Fruit fly (Drosophila melanogaster) whole organism, embryonic: ENCODE results near the gene grass.

ENCODE experiments used
- Atf-2 ChIP-seq: fragments of 200-800 bp; sonication (Bioruptor generic); optimal IDR thresholded peaks from 2 replicates; lab custom pipeline; 2016; ENCODE audit warnings: missing biosample characterization, missing genetic modification characterization
- CG10147 ChIP-seq: fragments of 200-800 bp; sonication (Bioruptor generic); optimal IDR thresholded peaks from 2 replicates; lab custom pipeline; 2019; ENCODE audit warnings: missing biosample characterization, mild to moderate bottlenecking, missing genetic modification characterization, moderate library complexity
- CG11723 ChIP-seq: fragments of 200-800 bp; sonication (Bioruptor generic); optimal IDR thresholded peaks from 2 replicates; lab custom pipeline; 2017; ENCODE audit warnings: missing biosample characterization, mild to moderate bottlenecking, missing genetic modification characterization
- CG12071 ChIP-seq: fragments of 200-800 bp; sonication (Bioruptor generic); optimal IDR thresholded peaks from 3 replicates; lab custom pipeline; 2018; ENCODE audit warnings: missing biosample characterization, mild to moderate bottlenecking, missing genetic modification characterization
- CG12155 ChIP-seq: fragments of 200-800 bp; sonication (Bioruptor generic); optimal IDR thresholded peaks from 3 replicates; lab custom pipeline; 2016; ENCODE audit warnings: missing biosample characterization, missing genetic modification characterization
- CG12299 ChIP-seq: fragments of 200-800 bp; sonication (Bioruptor generic); optimal IDR thresholded peaks from 2 replicates; lab custom pipeline; 2018; ENCODE audit warnings: missing biosample characterization, mild to moderate bottlenecking, missing genetic modification characterization
- CG13894 ChIP-seq: fragments of 200-800 bp; sonication (Bioruptor generic); optimal IDR thresholded peaks from 3 replicates; lab custom pipeline; 2018; ENCODE audit warnings: missing biosample characterization, mild to moderate bottlenecking, missing genetic modification characterization, moderate library complexity
- CG15011 ChIP-seq: fragments of 200-800 bp; sonication (Bioruptor generic); optimal IDR thresholded peaks from 3 replicates; lab custom pipeline; 2018; ENCODE audit warnings: missing biosample characterization, mild to moderate bottlenecking, missing genetic modification characterization
- CG1832 ChIP-seq: fragments of 200-800 bp; sonication (Bioruptor generic); optimal IDR thresholded peaks from 2 replicates; lab custom pipeline; 2017; ENCODE audit warnings: missing biosample characterization, mild to moderate bottlenecking, missing genetic modification characterization, inconsistent platforms
- CG18619 ChIP-seq: fragments of 200-800 bp; sonication (Bioruptor generic); optimal IDR thresholded peaks from 3 replicates; lab custom pipeline; 2017; ENCODE audit warnings: missing biosample characterization, mild to moderate bottlenecking, missing genetic modification characterization
- CG30020 ChIP-seq: fragments of 200-800 bp; optimal IDR thresholded peaks from 2 replicates; lab custom pipeline; 2019; ENCODE audit warnings: missing biosample characterization, mild to moderate bottlenecking, missing genetic modification characterization, moderate library complexity
- CG30403 ChIP-seq: fragments of 200-800 bp; sonication (Bioruptor generic); optimal IDR thresholded peaks from 3 replicates; lab custom pipeline; 2016; ENCODE audit warnings: missing biosample characterization, missing genetic modification characterization
- CG32772 ChIP-seq: fragments of 200-800 bp; sonication (Bioruptor generic); IDR thresholded peaks from 2 replicates; pipeline ENCODE4 v1.3.6; 2022; ENCODE audit warnings: missing biosample characterization, missing genetic modification characterization
- CG3281 ChIP-seq: fragments of 200-800 bp; sonication (Bioruptor generic); optimal IDR thresholded peaks from 3 replicates; lab custom pipeline; 2017; ENCODE audit warnings: missing biosample characterization, mild to moderate bottlenecking, missing genetic modification characterization
- CG4820 ChIP-seq: fragments of 200-800 bp; sonication (Bioruptor generic); optimal IDR thresholded peaks from 3 replicates; lab custom pipeline; 2016; ENCODE audit warnings: missing biosample characterization, missing genetic modification characterization
- CG5953 ChIP-seq: fragments of 200-800 bp; sonication (Bioruptor generic); IDR thresholded peaks from 2 replicates; pipeline ENCODE4 v1.3.6; 2022; ENCODE audit warnings: missing biosample characterization, missing genetic modification characterization
- CG6813 ChIP-seq: fragments of 200-800 bp; sonication (Bioruptor generic); optimal IDR thresholded peaks from 2 replicates; lab custom pipeline; 2017; ENCODE audit warnings: missing biosample characterization, missing genetic modification characterization, mild to moderate bottlenecking, moderate library complexity, missing genetic modification reagents
- CG6854 ChIP-seq: fragments of 200-800 bp; sonication (Bioruptor generic); optimal IDR thresholded peaks from 3 replicates; lab custom pipeline; 2017; ENCODE audit warnings: missing biosample characterization, mild to moderate bottlenecking, missing genetic modification characterization
- CG7357 ChIP-seq: fragments of 200-800 bp; sonication (Bioruptor generic); IDR thresholded peaks from 3 replicates; pipeline ENCODE4 v1.3.6; 2022; ENCODE audit warnings: missing biosample characterization, missing genetic modification characterization
- CG7556 ChIP-seq: fragments of 200-800 bp; sonication (Bioruptor generic); optimal IDR thresholded peaks from 2 replicates; lab custom pipeline; 2017; ENCODE audit warnings: missing biosample characterization, mild to moderate bottlenecking, missing genetic modification characterization
- CG7928 ChIP-seq: fragments of 200-800 bp; sonication (Bioruptor generic); optimal IDR thresholded peaks from 2 replicates; lab custom pipeline; 2017; ENCODE audit warnings: missing biosample characterization, mild to moderate bottlenecking, missing genetic modification characterization
- CG9932 ChIP-seq: fragments of 200-800 bp; sonication (Bioruptor generic); IDR thresholded peaks from 2 replicates; pipeline ENCODE4 v1.3.6; 2022; ENCODE audit warnings: missing biosample characterization, missing genetic modification characterization
- Camta ChIP-seq: fragments of 200-800 bp; sonication (Bioruptor generic); optimal IDR thresholded peaks from 2 replicates; lab custom pipeline; 2016; ENCODE audit warnings: missing biosample characterization, missing genetic modification characterization
- CoRest ChIP-seq: fragments of 200-800 bp; sonication (Bioruptor generic); optimal IDR thresholded peaks from 3 replicates; lab custom pipeline; 2018; ENCODE audit warnings: missing biosample characterization, mild to moderate bottlenecking, missing genetic modification characterization, moderate library complexity
- Dfd ChIP-seq, 2 experiments: fragments of >200 bp; optimal IDR thresholded peaks; 2 replicates each; lab custom pipeline; 2017; ENCODE audit warnings: missing biosample characterization in 2 of 2, missing genetic modification characterization in 2 of 2
- ERR ChIP-seq: fragments of 200-800 bp; sonication (Bioruptor generic); optimal IDR thresholded peaks from 2 replicates; lab custom pipeline; 2016; ENCODE audit warnings: missing biosample characterization, missing genetic modification characterization
- Fer3 ChIP-seq: fragments of 200-800 bp; sonication (Bioruptor generic); optimal IDR thresholded peaks from 2 replicates; lab custom pipeline; 2018; ENCODE audit warnings: missing biosample characterization, mild to moderate bottlenecking, missing genetic modification characterization, moderate library complexity
- Hand ChIP-seq: fragments of 200-800 bp; sonication (Bioruptor generic); optimal IDR thresholded peaks from 2 replicates; lab custom pipeline; 2017; ENCODE audit warnings: mild to moderate bottlenecking, missing biosample characterization, missing genetic modification reagents, missing genetic modification characterization
- Hey ChIP-seq: fragments of 200-800 bp; sonication (Bioruptor generic); optimal IDR thresholded peaks from 3 replicates; lab custom pipeline; 2018; ENCODE audit warnings: missing biosample characterization, mild to moderate bottlenecking, missing genetic modification characterization
- HmgD ChIP-seq: fragments of 200-800 bp; sonication (Bioruptor generic); optimal IDR thresholded peaks from 3 replicates; lab custom pipeline; 2016; ENCODE audit warnings: missing biosample characterization, missing genetic modification characterization
- Hmr ChIP-seq: fragments of 200-800 bp; sonication (Bioruptor generic); optimal IDR thresholded peaks from 3 replicates; lab custom pipeline; 2017; ENCODE audit warnings: mild to moderate bottlenecking, missing biosample characterization, missing genetic modification reagents, missing genetic modification characterization
- Jarid2 ChIP-seq: fragments of 200-800 bp; sonication (Bioruptor generic); optimal IDR thresholded peaks from 3 replicates; lab custom pipeline; 2017; ENCODE audit warnings: mild to moderate bottlenecking, missing biosample characterization, missing genetic modification reagents, missing genetic modification characterization
- Med ChIP-seq: fragments of 200-800 bp; sonication (Bioruptor generic); peaks from one replicate; lab custom pipeline; 2016; ENCODE audit warnings: missing biosample characterization, missing genetic modification characterization, mild to moderate bottlenecking, inconsistent platforms, moderate library complexity
- Mrtf ChIP-seq: fragments of 200-800 bp; sonication (Bioruptor generic); IDR thresholded peaks from 3 replicates; pipeline ENCODE4 v1.3.6; 2022; ENCODE audit warnings: missing biosample characterization, missing genetic modification characterization
- NfI ChIP-seq: fragments of 200-800 bp; sonication (Bioruptor generic); optimal IDR thresholded peaks from 3 replicates; lab custom pipeline; 2018; ENCODE audit warnings: missing biosample characterization, mild to moderate bottlenecking, missing genetic modification characterization, moderate library complexity
- Pdp1 ChIP-seq, 2 experiments: fragments of 200-800 bp; sonication (Bioruptor generic); optimal IDR thresholded peaks; 3 replicates each; lab custom pipeline; 2016; ENCODE audit warnings: missing biosample characterization in 2 of 2, missing genetic modification characterization in 2 of 2, mild to moderate bottlenecking in 1 of 2, moderate library complexity in 1 of 2
- Poxn ChIP-seq: fragments of 200-800 bp; sonication (Bioruptor generic); IDR thresholded peaks from 2 replicates; pipeline ENCODE4 v1.3.6; 2022; ENCODE audit warnings: missing biosample characterization, missing genetic modification characterization
- Ravus ChIP-seq: fragments of 200-800 bp; sonication (Bioruptor generic); IDR thresholded peaks from 2 replicates; pipeline ENCODE4 v1.3.6; 2022; ENCODE audit warnings: missing biosample characterization, missing genetic modification characterization
- ato ChIP-seq: fragments of 200-800 bp; sonication (Bioruptor generic); IDR thresholded peaks from 2 replicates; pipeline ENCODE4 v1.3.6; 2022; ENCODE audit warnings: missing biosample characterization, missing genetic modification characterization; ENCODE audit not compliant: partially characterized antibody
- bab2 ChIP-seq: fragments of 200-800 bp; sonication (Bioruptor generic); optimal IDR thresholded peaks from 2 replicates; lab custom pipeline; 2016; ENCODE audit warnings: missing biosample characterization, missing genetic modification characterization
- dati ChIP-seq: fragments of 200-800 bp; sonication (Bioruptor generic); IDR thresholded peaks from 2 replicates; pipeline ENCODE4 v1.3.6; 2022; ENCODE audit warnings: missing biosample characterization, missing genetic modification characterization
- dysf ChIP-seq: fragments of 200-800 bp; sonication (Bioruptor generic); IDR thresholded peaks from 3 replicates; pipeline ENCODE4 v1.3.6; 2022; ENCODE audit warnings: missing biosample characterization, missing genetic modification characterization
- fd64A ChIP-seq: fragments of 200-800 bp; sonication (Bioruptor generic); optimal IDR thresholded peaks from 3 replicates; lab custom pipeline; 2018; ENCODE audit warnings: missing biosample characterization, mild to moderate bottlenecking, missing genetic modification characterization
- hkb ChIP-seq, 2 experiments: fragments of 200-800 bp in 1 of 2; fragments of >200 bp in 1 of 2; sonication (Bioruptor generic) in 1 of 2; IDR thresholded peaks in 1 of 2; optimal IDR thresholded peaks in 1 of 2; 2 replicates each; pipeline versions ENCODE4 v1.3.6 to Lab custom; 2017 to 2022; ENCODE audit warnings: missing biosample characterization in 1 of 2, missing genetic modification characterization in 1 of 2
- klu ChIP-seq: fragments of 200-800 bp; sonication (Bioruptor generic); IDR thresholded peaks from 2 replicates; pipeline ENCODE4 v1.3.6; 2022; ENCODE audit warnings: missing biosample characterization, missing genetic modification characterization
- luna ChIP-seq: fragments of 200-800 bp; sonication (Bioruptor generic); optimal IDR thresholded peaks from 2 replicates; lab custom pipeline; 2016; ENCODE audit warnings: missing biosample characterization, missing genetic modification characterization
- pb ChIP-seq: fragments of 200-800 bp; sonication (Bioruptor generic); optimal IDR thresholded peaks from 3 replicates; lab custom pipeline; 2016; ENCODE audit warnings: missing biosample characterization, missing genetic modification characterization
- toy ChIP-seq: fragments of 200-800 bp; sonication (Bioruptor generic); IDR thresholded peaks from 2 replicates; pipeline ENCODE4 v1.3.6; 2022; ENCODE audit warnings: missing biosample characterization, missing genetic modification characterization
- usp ChIP-seq: fragments of >200 bp; optimal IDR thresholded peaks from 2 replicates; lab custom pipeline; 2017; ENCODE audit warnings: missing biosample characterization, missing genetic modification characterization
- vvl ChIP-seq: fragments of 200-800 bp; sonication (Bioruptor generic); IDR thresholded peaks from 2 replicates; pipeline ENCODE4 v1.3.6; 2022; ENCODE audit warnings: missing biosample characterization, missing genetic modification characterization
- zfh1 ChIP-seq: fragments of 200-800 bp; sonication (Bioruptor generic); IDR thresholded peaks from 3 replicates; pipeline ENCODE4 v1.3.6; 2022; ENCODE audit warnings: missing biosample characterization, missing genetic modification characterization

Gene grass

dm6 chr3R:27131408-27131807 lies 26.3 kb upstream of the grass start (continued):
- TF ChIP-seq CG6813 (GFP tag; lab: Kevin White, UChicago) (peak; percentile 68), Hmr (GFP tag; lab: Kevin White, UChicago) (peak; percentile 87), Jarid2 (peak; percentile 15), CG32772 (GFP tag; lab: Robert Waterston, UW) (no peak), CG30403 (GFP tag; lab: Kevin White, UChicago) (no peak), NfI (peak; percentile 22), CG12155 (GFP tag; lab: Kevin White, UChicago) (no peak), CG13894 (peak; percentile 57), Poxn (GFP tag; lab: Robert Waterston, UW) (no peak), Camta (GFP tag; lab: Kevin White, UChicago) (peak; percentile 39), toy (GFP tag; lab: Robert Waterston, UW) (peak; percentile 56; the same call in 1 of the 2 replicates), Hey (tag; lab: Kevin White, UChicago) (peak; percentile 25), Atf-2 (no peak), vvl (peak; percentile 44; the same call in 1 of the 2 replicates), CG15011 (GFP tag; lab: Kevin White, UChicago) (peak; percentile 56), Hand (GFP tag; lab: Kevin White, UChicago) (peak; percentile 21), CG30020 (tag; lab: Kevin White, UChicago) (no peak), Pdp1 (GFP tag; optimal IDR thresholded peaks at IDR 0.05; lab: Kevin White, UChicago) (peak in 1 of 2 experiments; percentile 16), CG11723 (GFP tag; lab: Kevin White, UChicago) (peak; percentile 17), luna (peak; percentile 70), ERR (GFP tag; lab: Kevin White, UChicago) (peak; percentile 47), CG10147 (GFP tag; lab: Kevin White, UChicago) (peak; percentile 51), Ravus (no peak), hkb (optimal IDR thresholded peaks at IDR 0.05; lab: Kevin White, UChicago) (no peak), hkb (GFP tag; IDR thresholded peaks at IDR 0.05; lab: Robert Waterston, UW) (peak; percentile 53), CG6854 (GFP tag; lab: Kevin White, UChicago) (peak; percentile 27), HmgD (GFP tag; lab: Kevin White, UChicago) (no peak), CG12071 (GFP tag; lab: Kevin White, UChicago) (peak; percentile 66), usp (no peak), CoRest (tag; lab: Kevin White, UChicago) (peak; percentile 1), ato (GFP tag; lab: Robert Waterston, UW) (no peak), fd64A (GFP tag; lab: Kevin White, UChicago) (no peak), Dfd (GFP tag; optimal IDR thresholded peaks at IDR 0.05; lab: Kevin White, UChicago) (no peak), dati (GFP tag; lab: Robert Waterston, UW) (no peak), CG9932 (GFP tag; lab: Robert Waterston, UW) (peak; percentile 53), CG5953 (GFP tag; lab: Robert Waterston, UW) (0 out of 2 replicates have a peak, but pooled peaks have one; percentile 39), CG12299 (tag; lab: Kevin White, UChicago) (peak; percentile 8), CG1832 (GFP tag; lab: Kevin White, UChicago) (no peak), CG7556 (GFP tag; lab: Kevin White, UChicago) (peak; percentile 34), Mrtf (GFP tag; lab: Robert Waterston, UW) (0 out of 3 replicates have a peak, but pooled peaks have one; percentile 29), pb (GFP tag; lab: Kevin White, UChicago) (no peak), zfh1 (GFP tag; lab: Robert Waterston, UW) (no peak), Med (GFP tag; lab: Kevin White, UChicago) (peak; percentile 95), klu (GFP tag; lab: Robert Waterston, UW) (no peak), CG18619 (GFP tag; lab: Kevin White, UChicago) (peak; percentile 43), Fer3 (tag; lab: Kevin White, UChicago) (peak; percentile 47), CG7928 (GFP tag; lab: Kevin White, UChicago) (peak; percentile 9), CG4820 (GFP tag; lab: Kevin White, UChicago) (no peak), dysf (GFP tag; lab: Robert Waterston, UW) (peak; percentile 55; the same call in 1 of the 3 replicates), bab2 (peak; percentile 28), CG3281 (GFP tag; lab: Kevin White, UChicago) (peak; percentile 79), CG7357 (no peak)
